Worm (Caenorhabditis elegans) whole organism, mixed stage, embryonic: ENCODE data around the gene Y43D4A.2.

ENCODE experiments used
- flh-1 ChIP-seq: fragments of 200-800 bp; sonication (Bioruptor generic); optimal IDR thresholded peaks from 2 replicates; lab custom pipeline; 2018; ENCODE audit warnings: mild to moderate bottlenecking, missing genetic modification characterization, moderate library complexity, missing compliant biosample characterization
- ham-2 ChIP-seq: fragments of 200-800 bp; sonication (Bioruptor generic); optimal IDR thresholded peaks from 2 replicates; lab custom pipeline; 2018; ENCODE audit warnings: mild to moderate bottlenecking, missing genetic modification characterization, missing compliant biosample characterization
- lin-13 ChIP-seq: fragments of 150-350 bp; optimal IDR thresholded peaks from 2 replicates; lab custom pipeline; 2014; ENCODE audit warnings: missing biosample characterization, missing genetic modification characterization
- lin-32 ChIP-seq: fragments of 200-800 bp; sonication (Bioruptor generic); optimal IDR thresholded peaks from 2 replicates; lab custom pipeline; 2018; ENCODE audit warnings: mild to moderate bottlenecking, missing genetic modification characterization, missing compliant biosample characterization
- sem-2 ChIP-seq: fragments of 200-800 bp; sonication (Bioruptor generic); optimal IDR thresholded peaks from 2 replicates; lab custom pipeline; 2018; ENCODE audit warnings: mild to moderate bottlenecking, missing genetic modification characterization, missing compliant biosample characterization
- snpc-4 ChIP-seq: fragments of 150-350 bp; optimal IDR thresholded peaks from 2 replicates; lab custom pipeline; 2014; ENCODE audit warnings: missing biosample characterization, missing genetic modification characterization
- unc-62 ChIP-seq: fragments of 150-350 bp; optimal IDR thresholded peaks from 2 replicates; lab custom pipeline; 2014; ENCODE audit warnings: missing biosample characterization, missing genetic modification reagents, missing genetic modification characterization
- zip-8 ChIP-seq: fragments of 150-350 bp; optimal IDR thresholded peaks from 2 replicates; lab custom pipeline; 2014; ENCODE audit warnings: missing biosample characterization, missing genetic modification characterization

DNA sequence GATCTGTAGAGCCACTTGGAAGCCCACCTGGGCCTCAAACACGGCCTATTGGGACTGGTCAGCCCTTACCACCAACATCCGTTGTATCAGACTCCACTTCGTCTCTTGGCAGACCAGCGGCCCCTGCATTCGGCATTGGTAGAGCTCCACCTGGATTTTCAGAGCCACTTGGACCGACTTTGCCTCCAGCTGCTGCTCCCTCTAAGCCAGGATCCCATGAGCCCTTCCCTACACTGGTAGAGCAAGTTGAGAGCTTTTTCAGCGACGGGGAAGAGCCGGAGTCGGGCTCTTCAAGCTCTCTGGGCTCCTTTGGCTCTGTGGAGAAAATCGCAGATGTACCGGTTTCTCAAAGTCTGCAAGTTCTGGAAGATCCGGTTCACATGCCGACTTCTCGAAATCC, 23.0 kb upstream of the Y43D4A.2 start:
- TF ChIP-seq zip-8 (tag; lab: Kevin White, UChicago) = no peak
- TF ChIP-seq sem-2 (GFP tag; lab: Kevin White, UChicago) = no peak
- no peak for TF ChIP-seq lin-32 (GFP tag; lab: Kevin White, UChicago)
- TF ChIP-seq flh-1 (GFP tag; lab: Kevin White, UChicago) = no peak
- no peak for TF ChIP-seq unc-62 (GFP tag; lab: Kevin White, UChicago)
- TF ChIP-seq snpc-4 (tag; lab: Kevin White, UChicago) = no peak
- TF ChIP-seq lin-13 = no peak
- TF ChIP-seq ham-2 (GFP tag; lab: Kevin White, UChicago) = no peak
